Worm (Caenorhabditis elegans): ENCODE measurements around the gene T01G1.2.

DNA sequence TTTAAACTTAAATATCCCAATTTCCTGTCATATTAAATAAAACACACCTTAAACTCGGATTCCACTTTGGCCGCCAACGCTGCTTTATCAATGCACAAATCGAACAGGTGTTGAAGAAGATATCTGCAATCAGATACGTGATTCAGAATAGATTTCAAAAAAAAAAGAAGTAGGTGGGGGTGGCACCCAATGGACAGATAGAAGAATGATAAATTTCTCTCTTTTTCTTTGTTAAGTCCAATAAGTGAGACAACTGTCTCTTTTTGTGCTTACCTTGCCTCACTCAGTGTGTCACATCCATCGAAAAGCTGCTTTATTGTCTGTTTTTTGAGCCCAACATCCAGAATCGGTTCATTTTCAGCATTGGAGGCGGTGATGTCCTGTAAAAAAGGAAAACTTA is 3.4 kb upstream of the T01G1.2 start:
- no peak for TF ChIP-seq ama-1 (optimal IDR thresholded peaks at IDR 0.05)
- TF ChIP-seq flt-1 (GFP tag; IDR thresholded peaks at IDR 0.05), result no peak
- no peak for TF ChIP-seq F13C5.2 (tag; optimal IDR thresholded peaks at IDR 0.05)
- TF ChIP-seq pes-1 (GFP tag; IDR thresholded peaks at IDR 0.05), result no peak
- no peak for TF ChIP-seq hmbx-1 (tag; optimal IDR thresholded peaks at IDR 0.05)
- no peak for TF ChIP-seq ceh-13 (GFP tag; optimal IDR thresholded peaks at IDR 0.05)
- no peak for TF ChIP-seq tra-4 (tag; optimal IDR thresholded peaks at IDR 0.05)
